Fruit fly (Drosophila melanogaster) Kc167 (cell line): ENCODE results near the gene TwdlT.

Experiments used
- Myc ChIP-seq: fragments of >200 bp; optimal IDR thresholded peaks from 2 replicates; lab custom pipeline; 2017; ENCODE audit warnings: missing external identifiers
- Sin3A ChIP-seq: fragments of >200 bp; optimal IDR thresholded peaks from 2 replicates; lab custom pipeline; 2018; ENCODE audit warnings: missing external identifiers
- h ChIP-seq: fragments of >200 bp; optimal IDR thresholded peaks from 3 replicates; lab custom pipeline; 2018; ENCODE audit warnings: missing external identifiers
- insv ChIP-seq: fragments of >200 bp; optimal IDR thresholded peaks from 3 replicates; lab custom pipeline; 2018; ENCODE audit warnings: missing external identifiers
- psq ChIP-seq: fragments of >200 bp; optimal IDR thresholded peaks from 2 replicates; lab custom pipeline; 2017; ENCODE audit warnings: missing external identifiers
- ttk ChIP-seq: sonication (Bioruptor generic); optimal IDR thresholded peaks from 2 replicates; lab custom pipeline; 2017; ENCODE audit warnings: missing external identifiers

- TF ChIP-seq insv (lab: Kevin White, UChicago) (no peak), h (no peak), Myc (lab: Kevin White, UChicago) (no peak), ttk (no peak), Sin3A (no peak), psq (no peak)
These were observed 12.9 kb downstream of the TwdlT start, which contains the start of gene CG34292 for dm6 chr3R:27061916-27062315.
